Fruit fly (Drosophila melanogaster): ENCODE results near the gene CG11899.

The CG11899 gene

dm6 chr3R:29157418-29158398 lies 42.5 kb upstream of the CG11899 start, which contains the start of gene rdog (continued):
- TF ChIP-seq ac (GFP tag; optimal IDR thresholded peaks at IDR 0.05) (peak; percentile 66), CG6683 (GFP tag; optimal IDR thresholded peaks at IDR 0.05) (no peak), bbx (GFP tag; IDR thresholded peaks at IDR 0.05; ENCODE audit: partially characterized antibody) (no peak), BEAF-32 (GFP tag; optimal IDR thresholded peaks at IDR 0.05) (no peak), CG3163 (GFP tag; optimal IDR thresholded peaks at IDR 0.05) (peak; percentile 69), hbn (GFP tag; IDR thresholded peaks at IDR 0.05; ENCODE audit: partially characterized antibody) (no peak), prd (optimal IDR thresholded peaks at IDR 0.05) (no peak), prd (GFP tag; IDR thresholded peaks at IDR 0.05) (peak; percentile 65; the same call in 2 of the 3 replicates), dimm (GFP tag; IDR thresholded peaks at IDR 0.05) (no peak), E2f2 (GFP tag; IDR thresholded peaks at IDR 0.05) (peak; percentile 43; the same call in 1 of the 2 replicates), sc (optimal IDR thresholded peaks at IDR 0.05) (no peak), sc (GFP tag; optimal IDR thresholded peaks at IDR 0.05) (peak; percentile 62), CG4617 (GFP tag; optimal IDR thresholded peaks at IDR 0.05; ENCODE audit: borderline replicate concordance) (peak; percentile 46), Myb (GFP tag; optimal IDR thresholded peaks at IDR 0.05) (peak; percentile 55), hth (optimal IDR thresholded peaks at IDR 0.05) (no peak), stwl (tag; optimal IDR thresholded peaks at IDR 0.05) (peak; percentile 48), eve (GFP tag; optimal IDR thresholded peaks at IDR 0.05) (no peak), Hr51 (GFP tag; optimal IDR thresholded peaks at IDR 0.05) (peak; percentile 72 to 80), jigr1 (GFP tag; IDR thresholded peaks at IDR 0.05) (no peak), CG17802 (tag; optimal IDR thresholded peaks at IDR 0.05) (peak; percentile 39), CG7745 (tag; optimal IDR thresholded peaks at IDR 0.05) (no peak), h (optimal IDR thresholded peaks at IDR 0.05) (no peak), CG34422 (GFP tag; IDR thresholded peaks at IDR 0.05) (no peak), Hand (GFP tag; optimal IDR thresholded peaks at IDR 0.05) (peak; percentile 73), CG2199 (GFP tag; IDR thresholded peaks at IDR 0.05) (0 out of 3 replicates have a peak, but pooled peaks have one; percentile 39), CG34376 (GFP tag; optimal IDR thresholded peaks at IDR 0.05) (peak; percentile 86), CG10267 (tag; optimal IDR thresholded peaks at IDR 0.05) (peak; percentile 78), zen (tag; optimal IDR thresholded peaks at IDR 0.05) (peak; percentile 77), CG13424 (tag; optimal IDR thresholded peaks at IDR 0.05) (peak; percentile 77), gfzf (GFP tag; optimal IDR thresholded peaks at IDR 0.05) (no peak), ap (GFP tag; IDR thresholded peaks at IDR 0.05) (no peak), CG12391 (tag; optimal IDR thresholded peaks at IDR 0.05) (peak; percentile 85), eyg (GFP tag; optimal IDR thresholded peaks at IDR 0.05) (peak; percentile 33), wdn (GFP tag; IDR thresholded peaks at IDR 0.05) (peak; percentile 56), cad (GFP tag; optimal IDR thresholded peaks at IDR 0.05) (no peak), ranshi (GFP tag; IDR thresholded peaks at IDR 0.05) (0 out of 2 replicates have a peak, but pooled peaks have one; percentile 47), CG9876 (GFP tag; optimal IDR thresholded peaks at IDR 0.05) (peak; percentile 53), CG13296 (GFP tag; optimal IDR thresholded peaks at IDR 0.05) (peak; percentile 76), Neu2 (GFP tag; optimal IDR thresholded peaks at IDR 0.05; ENCODE audit: borderline replicate concordance) (peak; percentile 2), en (GFP tag; optimal IDR thresholded peaks at IDR 0.05) (peak; percentile 63), tx (GFP tag; optimal IDR thresholded peaks at IDR 0.05) (peak; percentile 64), ftz-f1 (GFP tag; optimal IDR thresholded peaks at IDR 0.05) (peak; percentile 15), tup (GFP tag; optimal IDR thresholded peaks at IDR 0.05) (peak; percentile 4), CG11696 (GFP tag; IDR thresholded peaks at IDR 0.05) (no peak), CG13894 (tag; optimal IDR thresholded peaks at IDR 0.05) (peak; percentile 89), abd-A (tag; optimal IDR thresholded peaks at IDR 0.05) (peak; percentile 64), nmo (GFP tag; optimal IDR thresholded peaks at IDR 0.05) (no peak), Blimp-1 (GFP tag; optimal IDR thresholded peaks at IDR 0.05) (peak; percentile 67)

Measured in whole organism, embryonic.